Worm (Caenorhabditis elegans) whole organism, late embryonic: ENCODE data around the gene F46F3.3.

Experiments
- C08G9.2 ChIP-seq: sonication (generic microtip); optimal IDR thresholded peaks from 2 replicates; lab custom pipeline; 2016; ENCODE audit warnings: mild to moderate bottlenecking, missing genetic modification characterization, moderate library complexity, missing compliant biosample characterization
- K02D7.2 ChIP-seq: sonication (generic microtip); optimal IDR thresholded peaks from 2 replicates; lab custom pipeline; 2017; ENCODE audit warnings: mild to moderate bottlenecking, missing genetic modification characterization, missing compliant biosample characterization
- K09A11.1 ChIP-seq: sonication (generic microtip); optimal IDR thresholded peaks from 2 replicates; lab custom pipeline; 2017; ENCODE audit warnings: antibody characterized with exemption, mild to moderate bottlenecking, missing genetic modification characterization, missing compliant biosample characterization; ENCODE audit not compliant: insufficient read depth
- ahr-1 ChIP-seq: sonication (generic microtip); optimal IDR thresholded peaks from 2 replicates; lab custom pipeline; 2016; ENCODE audit warnings: missing genetic modification characterization, missing compliant biosample characterization
- ama-1 ChIP-seq: fragments of 150-350 bp; optimal IDR thresholded peaks from 2 replicates; lab custom pipeline; 2014
- ceh-18 ChIP-seq: sonication (generic microtip); optimal IDR thresholded peaks from 2 replicates; lab custom pipeline; 2016; ENCODE audit warnings: missing genetic modification characterization, missing compliant biosample characterization
- ceh-19 ChIP-seq: fragments of 200-800 bp; sonication (Bioruptor generic); optimal IDR thresholded peaks from 2 replicates; lab custom pipeline; 2018; ENCODE audit warnings: mild to moderate bottlenecking, missing genetic modification characterization, missing compliant biosample characterization
- ceh-24 ChIP-seq: sonication (generic microtip); optimal IDR thresholded peaks from 2 replicates; lab custom pipeline; 2016; ENCODE audit warnings: mild to moderate bottlenecking, missing genetic modification characterization, missing compliant biosample characterization
- ceh-34 ChIP-seq: sonication (generic microtip); optimal IDR thresholded peaks from 2 replicates; lab custom pipeline; 2016; ENCODE audit warnings: mild to moderate bottlenecking, missing genetic modification characterization, missing compliant biosample characterization
- ceh-48 ChIP-seq: sonication (generic microtip); optimal IDR thresholded peaks from 2 replicates; lab custom pipeline; 2016; ENCODE audit warnings: missing genetic modification characterization, inconsistent platforms, missing compliant biosample characterization
- che-1 ChIP-seq: sonication (generic microtip); optimal IDR thresholded peaks from 2 replicates; lab custom pipeline; 2016; ENCODE audit warnings: mild to moderate bottlenecking, missing genetic modification characterization, missing compliant biosample characterization
- dmd-4 ChIP-seq: sonication (generic microtip); optimal IDR thresholded peaks from 2 replicates; lab custom pipeline; 2016; ENCODE audit warnings: borderline replicate concordance, missing genetic modification characterization, missing compliant biosample characterization
- elt-2 ChIP-seq: sonication (generic microtip); optimal IDR thresholded peaks from 2 replicates; lab custom pipeline; 2016; ENCODE audit warnings: missing genetic modification reagents, missing genetic modification characterization, missing compliant biosample characterization
- elt-4 ChIP-seq: sonication (generic microtip); optimal IDR thresholded peaks from 2 replicates; lab custom pipeline; 2016; ENCODE audit warnings: missing genetic modification characterization, missing compliant biosample characterization
- ets-4 ChIP-seq: sonication (generic microtip); optimal IDR thresholded peaks from 2 replicates; lab custom pipeline; 2016; ENCODE audit warnings: missing genetic modification characterization, missing compliant biosample characterization
- eyg-1 ChIP-seq: sonication (generic microtip); optimal IDR thresholded peaks from 2 replicates; lab custom pipeline; 2016; ENCODE audit warnings: missing genotype, missing genetic modification characterization, missing compliant biosample characterization
- fax-1 ChIP-seq: sonication (generic microtip); optimal IDR thresholded peaks from 2 replicates; lab custom pipeline; 2016; ENCODE audit warnings: missing genotype, missing genetic modification characterization, missing compliant biosample characterization
- fkh-10 ChIP-seq: fragments of 150-350 bp; optimal IDR thresholded peaks from 2 replicates; lab custom pipeline; 2014; ENCODE audit warnings: missing biosample characterization, missing genetic modification reagents, missing genetic modification characterization
- hlh-13 ChIP-seq: fragments of 200-800 bp; sonication (Bioruptor generic); optimal IDR thresholded peaks from 2 replicates; lab custom pipeline; 2018; ENCODE audit warnings: mild to moderate bottlenecking, missing genetic modification characterization, missing compliant biosample characterization
- hlh-15 ChIP-seq: sonication (generic microtip); optimal IDR thresholded peaks from 2 replicates; lab custom pipeline; 2016; ENCODE audit warnings: missing genetic modification characterization, missing compliant biosample characterization
- hlh-6 ChIP-seq: sonication (generic microtip); optimal IDR thresholded peaks from 2 replicates; lab custom pipeline; 2016; ENCODE audit warnings: missing genotype, missing genetic modification characterization, missing compliant biosample characterization
- hlh-8 ChIP-seq: sonication (generic microtip); optimal IDR thresholded peaks from 2 replicates; lab custom pipeline; 2016; ENCODE audit warnings: missing genotype, missing genetic modification characterization, missing compliant biosample characterization
- madf-2 ChIP-seq: sonication (generic microtip); optimal IDR thresholded peaks from 2 replicates; lab custom pipeline; 2017; ENCODE audit warnings: missing genetic modification characterization, missing compliant biosample characterization
- nhr-11 ChIP-seq: fragments of 150-350 bp; optimal IDR thresholded peaks from 2 replicates; lab custom pipeline; 2014; ENCODE audit warnings: missing biosample characterization, missing genetic modification characterization
- nhr-232 ChIP-seq: sonication (generic microtip); optimal IDR thresholded peaks from 2 replicates; lab custom pipeline; 2016; ENCODE audit warnings: missing genetic modification characterization, missing compliant biosample characterization
- npax-4 ChIP-seq: sonication (generic microtip); optimal IDR thresholded peaks from 2 replicates; lab custom pipeline; 2016; ENCODE audit warnings: missing genetic modification characterization, missing compliant biosample characterization
- odd-2 ChIP-seq: sonication (generic microtip); optimal IDR thresholded peaks from 2 replicates; lab custom pipeline; 2017; ENCODE audit warnings: antibody characterized with exemption, mild to moderate bottlenecking, missing genetic modification characterization, missing compliant biosample characterization
- pax-1 ChIP-seq: fragments of 150-350 bp; optimal IDR thresholded peaks from 2 replicates; lab custom pipeline; 2014; ENCODE audit warnings: missing biosample characterization, missing genetic modification characterization
- pha-2 ChIP-seq: sonication (generic microtip); optimal IDR thresholded peaks from 2 replicates; lab custom pipeline; 2017; ENCODE audit warnings: mild to moderate bottlenecking, missing genetic modification characterization, missing compliant biosample characterization
- pros-1 ChIP-seq: fragments of 150-350 bp; optimal IDR thresholded peaks from 2 replicates; lab custom pipeline; 2014; ENCODE audit warnings: missing biosample characterization, missing genetic modification reagents, missing genetic modification characterization
- ref-2 ChIP-seq: sonication (generic microtip); optimal IDR thresholded peaks from 2 replicates; lab custom pipeline; 2016; ENCODE audit warnings: missing genetic modification characterization, missing compliant biosample characterization
- rnt-1 ChIP-seq: sonication (generic microtip); optimal IDR thresholded peaks from 2 replicates; lab custom pipeline; 2016; ENCODE audit warnings: missing genetic modification characterization, missing compliant biosample characterization
- sdc-2 ChIP-seq: sonication (generic microtip); optimal IDR thresholded peaks from 2 replicates; lab custom pipeline; 2016; ENCODE audit warnings: missing genotype, missing genetic modification characterization, missing compliant biosample characterization
- sox-2 ChIP-seq: fragments of 200-800 bp; sonication (Bioruptor generic); IDR thresholded peaks from 2 replicates; pipeline ENCODE4 v1.3.6; 2022; ENCODE audit warnings: missing genetic modification reagents, missing genetic modification characterization, missing compliant biosample characterization
- sox-4 ChIP-seq: sonication (generic microtip); optimal IDR thresholded peaks from 2 replicates; lab custom pipeline; 2017; ENCODE audit warnings: mild to moderate bottlenecking, missing genetic modification characterization, inconsistent platforms, missing compliant biosample characterization
- syd-9 ChIP-seq: sonication (generic microtip); optimal IDR thresholded peaks from 2 replicates; lab custom pipeline; 2016; ENCODE audit warnings: mild to moderate bottlenecking, missing genetic modification characterization, moderate library complexity, missing compliant biosample characterization
- tbx-7 ChIP-seq: sonication (generic microtip); optimal IDR thresholded peaks from 2 replicates; lab custom pipeline; 2016; ENCODE audit warnings: missing genotype, missing genetic modification characterization, missing compliant biosample characterization
- unc-42 ChIP-seq: sonication (generic microtip); optimal IDR thresholded peaks from 2 replicates; lab custom pipeline; 2016; ENCODE audit warnings: missing genotype, missing genetic modification characterization, missing compliant biosample characterization
- unc-55 ChIP-seq: sonication (generic microtip); optimal IDR thresholded peaks from 2 replicates; lab custom pipeline; 2017; ENCODE audit warnings: missing biosample characterization, missing genetic modification reagents, missing genetic modification characterization
- unc-86 ChIP-seq: sonication (generic microtip); optimal IDR thresholded peaks from 2 replicates; lab custom pipeline; 2016; ENCODE audit warnings: missing genetic modification characterization, missing compliant biosample characterization

F46F3.3 gene

DNA sequence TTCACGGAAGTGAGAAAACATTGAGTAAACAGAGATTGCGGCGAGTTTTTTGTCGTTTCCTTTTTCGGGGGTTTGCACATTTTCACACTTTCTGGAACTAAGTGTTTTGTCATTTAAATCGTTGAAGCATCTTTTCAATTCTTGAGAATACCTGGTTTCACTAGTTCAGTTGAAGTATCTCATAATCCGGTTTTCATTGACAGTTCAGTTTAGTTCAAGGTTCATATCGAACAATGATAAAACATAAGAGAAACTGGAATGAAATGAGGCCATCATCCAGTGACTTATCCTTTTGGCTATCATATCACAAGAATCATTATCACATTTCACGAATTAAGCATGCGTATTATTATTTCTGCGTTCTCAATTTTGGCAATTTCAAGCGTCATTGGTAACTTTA lies at the start of gene F46F3.3:
F46F3.3 (plus strand) TSS at position 301 of the 400 bp plus-strand sequence.
- no peak for TF ChIP-seq ceh-34 (tag; lab: Kevin White, UChicago)
- no peak for TF ChIP-seq sox-4 (tag; lab: Kevin White, UChicago)
- TF ChIP-seq syd-9 (tag; lab: Kevin White, UChicago) = no peak
- TF ChIP-seq K09A11.1 (tag; lab: Kevin White, UChicago) = no peak
- no peak for TF ChIP-seq ahr-1 (tag; lab: Kevin White, UChicago)
- TF ChIP-seq hlh-6 (tag; lab: Kevin White, UChicago) = no peak
- no peak for TF ChIP-seq tbx-7 (tag; lab: Kevin White, UChicago)
- no peak for TF ChIP-seq nhr-11
- no peak for TF ChIP-seq fax-1 (tag; lab: Kevin White, UChicago)
- no peak for TF ChIP-seq pax-1 (tag; lab: Kevin White, UChicago)
- TF ChIP-seq ama-1 = no peak
- TF ChIP-seq ceh-18 (tag; lab: Kevin White, UChicago) = no peak
- no peak for TF ChIP-seq fkh-10 (GFP tag; lab: Kevin White, UChicago)
- TF ChIP-seq ceh-48 (tag; lab: Kevin White, UChicago) = no peak
- TF ChIP-seq madf-2 = no peak
- no peak for TF ChIP-seq nhr-232 (tag; lab: Kevin White, UChicago)
- no peak for TF ChIP-seq sdc-2 (tag; lab: Kevin White, UChicago)
- no peak for TF ChIP-seq unc-55 (GFP tag; lab: Kevin White, UChicago)

- no peak for TF ChIP-seq eyg-1 (tag; lab: Kevin White, UChicago)
- TF ChIP-seq elt-4 (tag; lab: Kevin White, UChicago) = no peak
- no peak for TF ChIP-seq hlh-13 (GFP tag; lab: Kevin White, UChicago)
- no peak for TF ChIP-seq pha-2
- TF ChIP-seq sox-2 (GFP tag; lab: Robert Waterston, UW) = no peak
- TF ChIP-seq ceh-19 (GFP tag; lab: Kevin White, UChicago) = no peak
- no peak for TF ChIP-seq ceh-48 (tag; lab: Kevin White, UChicago)
- TF ChIP-seq hlh-8 = no peak
- TF ChIP-seq pros-1 (tag; lab: Kevin White, UChicago) = no peak
- no peak for TF ChIP-seq ceh-24
- TF ChIP-seq unc-55 (GFP tag; lab: Kevin White, UChicago) = no peak
- no peak for TF ChIP-seq rnt-1 (tag; lab: Kevin White, UChicago)
Observed at ce11 chrV:11618173-11618572, 49.1 kb upstream of the F46F3.3 start, which contains the start of gene glb-15. Gene glb-15, minus strand, starts transcription at chrV:11618273.

DNA sequence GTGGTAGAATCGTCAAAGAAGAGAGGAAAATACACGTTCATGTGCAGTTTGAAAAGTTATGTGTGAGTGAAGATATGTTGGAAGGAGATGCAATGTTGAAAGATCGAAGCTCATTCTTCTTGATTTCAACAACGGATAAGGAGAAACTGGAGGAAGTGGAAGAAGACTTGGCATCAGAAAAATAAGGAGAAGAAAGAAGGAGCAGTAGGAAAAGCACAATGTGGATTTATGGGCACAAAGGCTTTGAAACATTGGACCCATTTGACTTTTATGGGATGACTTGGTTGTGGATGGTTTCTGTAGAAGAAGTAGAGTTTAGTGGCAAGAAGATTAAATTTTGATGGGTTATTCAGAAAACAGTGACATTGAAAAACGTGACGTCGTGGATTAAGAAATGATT lies 47.2 kb upstream of the F46F3.3 start:
- TF ChIP-seq hlh-15 (no peak), ama-1 (no peak)
- TF ChIP-seq, all 69 proteins: peak for 0

- no peak for TF ChIP-seq fax-1 (tag; lab: Kevin White, UChicago)
- no peak for TF ChIP-seq che-1 (tag; lab: Kevin White, UChicago)
- no peak for TF ChIP-seq sox-2 (GFP tag; lab: Robert Waterston, UW)
- no peak for TF ChIP-seq unc-42 (tag; lab: Kevin White, UChicago)
- TF ChIP-seq sox-4 (tag; lab: Kevin White, UChicago) = no peak
- no peak for TF ChIP-seq npax-4 (tag; lab: Kevin White, UChicago)
- no peak for TF ChIP-seq unc-55 (GFP tag; lab: Kevin White, UChicago)
- no peak for TF ChIP-seq odd-2 (tag; lab: Kevin White, UChicago)
- TF ChIP-seq ets-4 (tag; lab: Kevin White, UChicago) = no peak
- no peak for TF ChIP-seq dmd-4 (tag; lab: Kevin White, UChicago)
- TF ChIP-seq syd-9 (tag; lab: Kevin White, UChicago) = no peak
- no peak for TF ChIP-seq unc-86 (tag; lab: Kevin White, UChicago)
- no peak for TF ChIP-seq C08G9.2 (tag; lab: Kevin White, UChicago)
- TF ChIP-seq elt-2 (tag; lab: Kevin White, UChicago) = no peak
- TF ChIP-seq fkh-10 (GFP tag; lab: Kevin White, UChicago) = no peak
- no peak for TF ChIP-seq ref-2 (tag; lab: Kevin White, UChicago)
- TF ChIP-seq ceh-48 (tag; lab: Kevin White, UChicago) = no peak
- TF ChIP-seq K02D7.2 (tag; lab: Kevin White, UChicago) = no peak
- no peak for TF ChIP-seq ceh-24
- no peak for TF ChIP-seq pha-2
- TF ChIP-seq, all 69 proteins: peak for 0
Observed at ce11 chrV:11621276-11621675, 46.0 kb upstream of the F46F3.3 start.
